Fruit fly (Drosophila melanogaster) whole organism, embryonic: ENCODE data around the gene Adsl.

Experiments used
- Asciz ChIP-seq: fragments of 200-800 bp; sonication (Bioruptor generic); optimal IDR thresholded peaks from 2 replicates; lab custom pipeline; 2017; ENCODE audit warnings: missing biosample characterization, mild to moderate bottlenecking, missing genetic modification characterization, missing genetic modification reagents
- BtbVII ChIP-seq: fragments of 200-800 bp; sonication (Bioruptor generic); optimal IDR thresholded peaks from 3 replicates; lab custom pipeline; 2017; ENCODE audit warnings: missing biosample characterization, mild to moderate bottlenecking, missing genetic modification characterization
- CG10543 ChIP-seq: fragments of 200-800 bp; sonication (Bioruptor generic); optimal IDR thresholded peaks from 3 replicates; lab custom pipeline; 2017; ENCODE audit warnings: missing biosample characterization, mild to moderate bottlenecking, missing genetic modification characterization, moderate library complexity
- CG11723 ChIP-seq: fragments of 200-800 bp; sonication (Bioruptor generic); optimal IDR thresholded peaks from 2 replicates; lab custom pipeline; 2017; ENCODE audit warnings: missing biosample characterization, mild to moderate bottlenecking, missing genetic modification characterization
- CG1233 ChIP-seq: fragments of 200-800 bp; sonication (Bioruptor generic); optimal IDR thresholded peaks from 4 replicates; lab custom pipeline; 2018; ENCODE audit warnings: missing biosample characterization, mild to moderate bottlenecking, missing genetic modification characterization
- CG13775 ChIP-seq: fragments of 200-800 bp; sonication (Bioruptor generic); optimal IDR thresholded peaks from 3 replicates; lab custom pipeline; 2017; ENCODE audit warnings: missing biosample characterization, mild to moderate bottlenecking, missing genetic modification characterization
- CG13894 ChIP-seq: fragments of 200-800 bp; sonication (Bioruptor generic); optimal IDR thresholded peaks from 3 replicates; lab custom pipeline; 2018; ENCODE audit warnings: missing biosample characterization, mild to moderate bottlenecking, missing genetic modification characterization, moderate library complexity
- CG14441 ChIP-seq: fragments of 200-800 bp; sonication (Bioruptor generic); IDR thresholded peaks from 2 replicates; pipeline ENCODE4 v1.3.6; 2022; ENCODE audit warnings: missing biosample characterization, missing genetic modification characterization
- CG14860 ChIP-seq: fragments of 200-800 bp; sonication (Bioruptor generic); IDR thresholded peaks from 3 replicates; pipeline ENCODE4 v1.3.6; 2022; ENCODE audit warnings: missing biosample characterization, missing genetic modification characterization; ENCODE audit not compliant: partially characterized antibody
- CG14965 ChIP-seq: fragments of 200-800 bp; sonication (Bioruptor generic); optimal IDR thresholded peaks from 2 replicates; lab custom pipeline; 2016; ENCODE audit warnings: missing biosample characterization, missing genetic modification characterization, borderline replicate concordance
- CG15073 ChIP-seq: fragments of 200-800 bp; sonication (Bioruptor generic); optimal IDR thresholded peaks from 2 replicates; lab custom pipeline; 2016; ENCODE audit warnings: missing biosample characterization, missing genetic modification characterization
- CG16779 ChIP-seq: fragments of 200-800 bp; sonication (Bioruptor generic); IDR thresholded peaks from 2 replicates; pipeline ENCODE4 v1.3.6; 2022; ENCODE audit warnings: missing biosample characterization, missing genetic modification characterization
- CG17328 ChIP-seq: fragments of 200-800 bp; sonication (Bioruptor generic); IDR thresholded peaks from 2 replicates; pipeline ENCODE4 v1.3.6; 2022; ENCODE audit warnings: missing biosample characterization, missing genetic modification characterization
- CG17359 ChIP-seq: fragments of 200-800 bp; sonication (Bioruptor generic); optimal IDR thresholded peaks from 3 replicates; lab custom pipeline; 2018; ENCODE audit warnings: missing biosample characterization, mild to moderate bottlenecking, missing genetic modification characterization, moderate library complexity
- CG17385 ChIP-seq: fragments of 200-800 bp; sonication (Bioruptor generic); optimal IDR thresholded peaks from 3 replicates; lab custom pipeline; 2018; ENCODE audit warnings: missing biosample characterization, mild to moderate bottlenecking, missing genetic modification characterization
- CG18262 ChIP-seq: fragments of 200-800 bp; optimal IDR thresholded peaks from 3 replicates; lab custom pipeline; 2019; ENCODE audit warnings: missing biosample characterization, mild to moderate bottlenecking, missing genetic modification characterization, moderate library complexity
- CG18764 ChIP-seq: fragments of 200-800 bp; sonication (Bioruptor generic); optimal IDR thresholded peaks from 3 replicates; lab custom pipeline; 2016; ENCODE audit warnings: missing biosample characterization, missing genetic modification characterization
- CG2199 ChIP-seq: fragments of 200-800 bp; sonication (Bioruptor generic); IDR thresholded peaks from 3 replicates; pipeline ENCODE4 v1.3.6; 2022; ENCODE audit warnings: missing biosample characterization, missing genetic modification characterization
- CG2875 ChIP-seq: fragments of 200-800 bp; sonication (Bioruptor generic); optimal IDR thresholded peaks from 2 replicates; lab custom pipeline; 2017; ENCODE audit warnings: missing biosample characterization, mild to moderate bottlenecking, missing genetic modification characterization, missing genetic modification reagents
- CG31224 ChIP-seq: fragments of 200-800 bp; sonication (Bioruptor generic); IDR thresholded peaks from 2 replicates; pipeline ENCODE4 v1.3.6; 2022; ENCODE audit warnings: missing biosample characterization, missing genetic modification characterization
- CG3163 ChIP-seq: fragments of 200-800 bp; sonication (Bioruptor generic); optimal IDR thresholded peaks from 3 replicates; lab custom pipeline; 2016; ENCODE audit warnings: missing biosample characterization, missing genetic modification characterization
- CG4360 ChIP-seq: fragments of 200-800 bp; sonication (Bioruptor generic); IDR thresholded peaks from 2 replicates; pipeline ENCODE4 v1.3.6; 2022; ENCODE audit warnings: missing biosample characterization, missing genetic modification characterization
- CG5953 ChIP-seq: fragments of 200-800 bp; sonication (Bioruptor generic); IDR thresholded peaks from 2 replicates; pipeline ENCODE4 v1.3.6; 2022; ENCODE audit warnings: missing biosample characterization, missing genetic modification characterization
- CG6654 ChIP-seq: fragments of 200-800 bp; sonication (Bioruptor generic); optimal IDR thresholded peaks from 2 replicates; lab custom pipeline; 2017; ENCODE audit warnings: missing biosample characterization, mild to moderate bottlenecking, missing genetic modification characterization
- CG6765 ChIP-seq: fragments of 200-800 bp; sonication (Bioruptor generic); optimal IDR thresholded peaks from 3 replicates; lab custom pipeline; 2017; ENCODE audit warnings: missing biosample characterization, mild to moderate bottlenecking, missing genetic modification characterization
- CG7556 ChIP-seq: fragments of 200-800 bp; sonication (Bioruptor generic); optimal IDR thresholded peaks from 2 replicates; lab custom pipeline; 2017; ENCODE audit warnings: missing biosample characterization, mild to moderate bottlenecking, missing genetic modification characterization
- CG7786 ChIP-seq: fragments of 200-800 bp; sonication (Bioruptor generic); optimal IDR thresholded peaks from 2 replicates; lab custom pipeline; 2016; ENCODE audit warnings: missing biosample characterization, missing genetic modification characterization
- CG9437 ChIP-seq: fragments of 200-800 bp; sonication (Bioruptor generic); optimal IDR thresholded peaks from 2 replicates; lab custom pipeline; 2018; ENCODE audit warnings: missing biosample characterization, mild to moderate bottlenecking, missing genetic modification characterization
- CTCF ChIP-seq: fragments of 200-800 bp; sonication (Bioruptor generic); optimal IDR thresholded peaks from 2 replicates; lab custom pipeline; 2017; ENCODE audit warnings: missing biosample characterization, mild to moderate bottlenecking, missing genetic modification characterization, moderate library complexity
- CoRest ChIP-seq: fragments of 200-800 bp; sonication (Bioruptor generic); optimal IDR thresholded peaks from 3 replicates; lab custom pipeline; 2018; ENCODE audit warnings: missing biosample characterization, mild to moderate bottlenecking, missing genetic modification characterization, moderate library complexity
- Gsc ChIP-seq: fragments of 200-800 bp; sonication (Bioruptor generic); IDR thresholded peaks from 2 replicates; pipeline ENCODE4 v1.3.6; 2022; ENCODE audit warnings: missing biosample characterization, missing genetic modification characterization
- HLH4C ChIP-seq: fragments of 200-800 bp; sonication (Bioruptor generic); IDR thresholded peaks from 3 replicates; pipeline ENCODE4 v1.3.6; 2022; ENCODE audit warnings: missing biosample characterization, missing genetic modification characterization; ENCODE audit not compliant: partially characterized antibody
- Lpt ChIP-seq: fragments of >200 bp; optimal IDR thresholded peaks from 2 replicates; lab custom pipeline; 2018; ENCODE audit warnings: missing biosample characterization, missing genetic modification characterization
- NC2β ChIP-seq: fragments of 200-800 bp; sonication (Bioruptor generic); optimal IDR thresholded peaks from 2 replicates; lab custom pipeline; 2016; ENCODE audit warnings: missing biosample characterization, missing genetic modification characterization
- Poxn ChIP-seq: fragments of 200-800 bp; sonication (Bioruptor generic); IDR thresholded peaks from 2 replicates; pipeline ENCODE4 v1.3.6; 2022; ENCODE audit warnings: missing biosample characterization, missing genetic modification characterization
- Rfx ChIP-seq: fragments of 200-800 bp; sonication (Bioruptor generic); IDR thresholded peaks from 2 replicates; pipeline ENCODE4 v1.3.6; 2022; ENCODE audit warnings: missing biosample characterization, missing genetic modification characterization
- Side ChIP-seq: fragments of 200-800 bp; sonication (Bioruptor generic); optimal IDR thresholded peaks from 2 replicates; lab custom pipeline; 2016; ENCODE audit warnings: missing biosample characterization, missing genetic modification characterization
- az2 ChIP-seq: fragments of 200-800 bp; sonication (Bioruptor generic); optimal IDR thresholded peaks from 3 replicates; lab custom pipeline; 2016; ENCODE audit warnings: missing biosample characterization, missing genetic modification characterization
- bab2 ChIP-seq: fragments of 200-800 bp; sonication (Bioruptor generic); optimal IDR thresholded peaks from 2 replicates; lab custom pipeline; 2016; ENCODE audit warnings: missing biosample characterization, missing genetic modification characterization
- ewg ChIP-seq: fragments of 200-800 bp; sonication (Bioruptor generic); optimal IDR thresholded peaks from 3 replicates; lab custom pipeline; 2017; ENCODE audit warnings: mild to moderate bottlenecking, missing biosample characterization, missing genetic modification reagents, missing genetic modification characterization
- fd96Cb ChIP-seq: fragments of 200-800 bp; sonication (Bioruptor generic); optimal IDR thresholded peaks from 2 replicates; lab custom pipeline; 2018; ENCODE audit warnings: missing biosample characterization, mild to moderate bottlenecking, missing genetic modification characterization, moderate library complexity
- gem ChIP-seq: fragments of 200-800 bp; sonication (Bioruptor generic); optimal IDR thresholded peaks from 2 replicates; lab custom pipeline; 2019; ENCODE audit warnings: missing biosample characterization, mild to moderate bottlenecking, missing genetic modification characterization, moderate library complexity
- oc ChIP-seq: fragments of 200-800 bp; sonication (Bioruptor generic); optimal IDR thresholded peaks from 2 replicates; lab custom pipeline; 2018; ENCODE audit warnings: missing biosample characterization, mild to moderate bottlenecking, missing genetic modification characterization, moderate library complexity
- onecut ChIP-seq: fragments of 200-800 bp; sonication (Bioruptor generic); IDR thresholded peaks from 2 replicates; pipeline ENCODE4 v1.3.6; 2022; ENCODE audit warnings: missing biosample characterization, missing genetic modification characterization
- org-1 ChIP-seq: fragments of 200-800 bp; sonication (Bioruptor generic); optimal IDR thresholded peaks from 2 replicates; lab custom pipeline; 2017; ENCODE audit warnings: missing biosample characterization, missing genetic modification characterization
- otp ChIP-seq: fragments of 200-800 bp; sonication (Bioruptor generic); IDR thresholded peaks from 3 replicates; pipeline ENCODE4, ENCODE4 v1.3.6; 2022; ENCODE audit warnings: missing biosample characterization, missing genetic modification characterization
- schlank ChIP-seq: fragments of 200-800 bp; sonication (Bioruptor generic); optimal IDR thresholded peaks from 2 replicates; lab custom pipeline; 2018; ENCODE audit warnings: missing biosample characterization, mild to moderate bottlenecking, missing genetic modification characterization
- tap ChIP-seq: fragments of 200-800 bp; optimal IDR thresholded peaks from 3 replicates; lab custom pipeline; 2019; ENCODE audit warnings: missing biosample characterization, mild to moderate bottlenecking, missing genetic modification characterization, moderate library complexity
- toy ChIP-seq: fragments of 200-800 bp; sonication (Bioruptor generic); IDR thresholded peaks from 2 replicates; pipeline ENCODE4 v1.3.6; 2022; ENCODE audit warnings: missing biosample characterization, missing genetic modification characterization
- ttk ChIP-seq: fragments of 200-800 bp; sonication (Bioruptor generic); IDR thresholded peaks from 2 replicates; pipeline ENCODE4 v2.1.2; 2022; ENCODE audit warnings: missing biosample characterization, missing genetic modification characterization

Adsl gene

DNA sequence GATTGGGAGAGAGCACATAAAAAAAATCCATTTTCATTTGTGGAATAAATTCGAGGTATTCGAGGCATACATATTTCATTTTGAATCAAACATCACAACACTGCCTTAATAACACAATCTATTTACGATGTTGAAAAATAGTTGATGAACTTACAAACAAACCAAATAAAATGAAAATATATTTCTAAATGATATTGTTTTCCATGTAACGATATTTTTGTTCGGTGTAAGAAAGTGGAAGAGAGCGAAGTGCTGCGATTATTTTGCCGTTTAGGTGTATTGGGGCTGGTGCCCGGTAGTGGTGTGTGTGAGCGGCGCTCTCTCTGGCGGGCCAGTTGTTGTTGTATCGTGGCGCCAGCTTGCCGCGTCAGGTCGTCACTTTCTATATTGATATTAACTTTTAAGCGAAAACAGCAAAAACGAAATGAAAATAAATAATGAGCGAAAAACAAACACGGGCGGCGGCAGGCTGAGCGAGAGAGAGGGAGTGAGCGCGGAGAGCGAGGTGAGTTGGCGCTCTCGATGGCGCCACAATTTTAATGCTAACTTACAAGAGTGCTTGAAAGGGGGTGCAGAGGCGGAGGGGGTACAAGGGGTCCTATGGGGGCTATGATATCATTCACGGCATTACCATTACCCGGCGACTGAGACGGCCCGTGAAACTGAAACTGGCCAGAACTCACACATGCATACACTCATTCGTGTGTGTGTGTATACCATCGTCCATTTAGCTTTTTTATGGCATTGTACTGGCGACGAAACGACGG is 44.3 kb upstream of the Adsl start (continued):
- TF ChIP-seq CG6654 (GFP tag; lab: Kevin White, UChicago) (peak; percentile 78), CG7786 (GFP tag; lab: Kevin White, UChicago) (peak; percentile 92), CG13775 (GFP tag; lab: Kevin White, UChicago) (peak; percentile 90), ewg (peak; percentile 85), CG14441 (peak; percentile 84), Gsc (GFP tag; lab: Robert Waterston, UW) (no peak), Rfx (GFP tag; lab: Robert Waterston, UW) (peak; percentile 91), CG10543 (peak; percentile 97), CG5953 (GFP tag; lab: Robert Waterston, UW) (peak; percentile 56), CG11723 (GFP tag; lab: Kevin White, UChicago) (peak; percentile 88), schlank (tag; lab: Kevin White, UChicago) (peak; percentile 81), CG14860 (GFP tag; lab: Robert Waterston, UW) (no peak), CG7556 (GFP tag; lab: Kevin White, UChicago) (peak; percentile 97), CG4360 (GFP tag; lab: Robert Waterston, UW) (peak; percentile 87), Poxn (GFP tag; lab: Robert Waterston, UW) (peak; percentile 61), NC2β (peak; percentile 93), tap (tag; lab: Kevin White, UChicago) (peak; percentile 94), ttk (peak; percentile 86), CoRest (peak; percentile 96), Side (peak; percentile 90), CG13894 (tag; lab: Kevin White, UChicago) (peak; percentile 78), CG14965 (GFP tag; lab: Kevin White, UChicago) (peak; percentile 19), CG17328 (GFP tag; lab: Robert Waterston, UW) (peak; percentile 79), fd96Cb (tag; lab: Kevin White, UChicago) (peak; percentile 94), CG3163 (peak; percentile 82), CG2199 (peak; percentile 79), gem (tag; lab: Kevin White, UChicago) (peak; percentile 98), az2 (GFP tag; lab: Kevin White, UChicago) (peak; percentile 96), HLH4C (peak; percentile 19; the same call in 1 of the 3 replicates), toy (GFP tag; lab: Robert Waterston, UW) (peak; percentile 67; the same call in 1 of the 2 replicates), CTCF (GFP tag; lab: Kevin White, UChicago) (peak; percentile 45), CG18764 (GFP tag; lab: Kevin White, UChicago) (peak; percentile 79), CG6765 (GFP tag; lab: Kevin White, UChicago) (peak; percentile 84), CG17385 (GFP tag; lab: Kevin White, UChicago) (peak; percentile 90), CG9437 (GFP tag; lab: Kevin White, UChicago) (peak; percentile 90), Lpt (GFP tag; lab: Kevin White, UChicago) (no peak), CG1233 (GFP tag; lab: Kevin White, UChicago) (peak; percentile 83), CG15073 (GFP tag; lab: Kevin White, UChicago) (peak; percentile 45), CG2875 (GFP tag; lab: Kevin White, UChicago) (peak; percentile 85), CG18262 (peak; percentile 97), org-1 (GFP tag; lab: Kevin White, UChicago) (peak; percentile 96), BtbVII (GFP tag; lab: Kevin White, UChicago) (peak; percentile 91), oc (tag; lab: Kevin White, UChicago) (peak; percentile 96), bab2 (peak; percentile 93), CG16779 (GFP tag; lab: Robert Waterston, UW) (peak; percentile 30; the same call in 1 of the 2 replicates), CG17359 (peak; percentile 96), CG31224 (GFP tag; lab: Robert Waterston, UW) (peak; percentile 80), onecut (GFP tag; lab: Robert Waterston, UW) (peak; percentile 77), Asciz (peak; percentile 95), otp (peak; percentile 73; the same call in 2 of the 3 replicates)
